Worm (Caenorhabditis elegans) whole organism, mixed stage, embryonic: ENCODE measurements around the gene Y11D7A.10.
A peak's percentile ranks its signal among the peaks of the same experiment; 100 is the strongest.

Source experiments
- M03D4.4 ChIP-seq: sonication (generic microtip); optimal IDR thresholded peaks from 2 replicates; lab custom pipeline; 2017; ENCODE audit warnings: mild to moderate bottlenecking, missing genetic modification characterization, missing compliant biosample characterization
- bed-3 ChIP-seq: fragments of 200-800 bp; sonication (Bioruptor generic); optimal IDR thresholded peaks from 3 replicates; lab custom pipeline; 2018; ENCODE audit warnings: mild to moderate bottlenecking, missing genetic modification characterization, moderate library complexity, missing compliant biosample characterization
- blmp-1 ChIP-seq: fragments of 150-350 bp; optimal IDR thresholded peaks from 2 replicates; lab custom pipeline; 2014; ENCODE audit warnings: missing biosample characterization, missing genetic modification characterization
- ceh-43 ChIP-seq: fragments of 200-800 bp; sonication (Bioruptor generic); optimal IDR thresholded peaks from 2 replicates; lab custom pipeline; 2018; ENCODE audit warnings: mild to moderate bottlenecking, missing genetic modification characterization, moderate library complexity, missing compliant biosample characterization
- ceh-83 ChIP-seq: fragments of 200-800 bp; sonication (Bioruptor generic); optimal IDR thresholded peaks from 2 replicates; lab custom pipeline; 2018; ENCODE audit warnings: mild to moderate bottlenecking, missing genetic modification characterization, missing compliant biosample characterization
- cnd-1 ChIP-seq: fragments of 200-800 bp; sonication (Bioruptor generic); optimal IDR thresholded peaks from 2 replicates; lab custom pipeline; 2018; ENCODE audit warnings: mild to moderate bottlenecking, missing genetic modification characterization, missing compliant biosample characterization
- drap-1 ChIP-seq: fragments of 200-800 bp; sonication (Bioruptor generic); optimal IDR thresholded peaks from 3 replicates; lab custom pipeline; 2018; ENCODE audit warnings: mild to moderate bottlenecking, missing genetic modification characterization, missing compliant biosample characterization
- elt-1 ChIP-seq: sonication (generic microtip); optimal IDR thresholded peaks from 2 replicates; lab custom pipeline; 2017; ENCODE audit warnings: missing genetic modification characterization, mild to moderate bottlenecking, missing compliant biosample characterization, antibody characterized with exemption, moderate library complexity, borderline replicate concordance; ENCODE audit not compliant: insufficient read depth
- elt-3 ChIP-seq: fragments of 150-350 bp; optimal IDR thresholded peaks from 2 replicates; lab custom pipeline; 2014; ENCODE audit warnings: missing biosample characterization, missing genetic modification characterization
- flh-1 ChIP-seq: fragments of 200-800 bp; sonication (Bioruptor generic); optimal IDR thresholded peaks from 2 replicates; lab custom pipeline; 2018; ENCODE audit warnings: mild to moderate bottlenecking, missing genetic modification characterization, moderate library complexity, missing compliant biosample characterization
- ham-2 ChIP-seq: fragments of 200-800 bp; sonication (Bioruptor generic); optimal IDR thresholded peaks from 2 replicates; lab custom pipeline; 2018; ENCODE audit warnings: mild to moderate bottlenecking, missing genetic modification characterization, missing compliant biosample characterization
- hlh-1 ChIP-seq: fragments of 150-350 bp; optimal IDR thresholded peaks from 2 replicates; lab custom pipeline; 2014; ENCODE audit warnings: missing biosample characterization, missing genetic modification reagents, missing genetic modification characterization
- lin-13 ChIP-seq: fragments of 150-350 bp; optimal IDR thresholded peaks from 2 replicates; lab custom pipeline; 2014; ENCODE audit warnings: missing biosample characterization, missing genetic modification characterization
- lin-32 ChIP-seq: fragments of 200-800 bp; sonication (Bioruptor generic); optimal IDR thresholded peaks from 2 replicates; lab custom pipeline; 2018; ENCODE audit warnings: mild to moderate bottlenecking, missing genetic modification characterization, missing compliant biosample characterization
- mab-5 ChIP-seq: fragments of 150-350 bp; optimal IDR thresholded peaks from 2 replicates; lab custom pipeline; 2014; ENCODE audit warnings: missing biosample characterization, missing genetic modification characterization
- mep-1 ChIP-seq: fragments of 150-350 bp; optimal IDR thresholded peaks from 2 replicates; lab custom pipeline; 2017; ENCODE audit warnings: missing biosample characterization, missing genetic modification reagents, missing genetic modification characterization, inconsistent platforms
- mls-2 ChIP-seq: sonication (generic microtip); optimal IDR thresholded peaks from 2 replicates; lab custom pipeline; 2016; ENCODE audit warnings: mild to moderate bottlenecking, missing genetic modification characterization, moderate library complexity, missing compliant biosample characterization
- nhr-12 ChIP-seq: fragments of 150-350 bp; optimal IDR thresholded peaks from 2 replicates; lab custom pipeline; 2014; ENCODE audit warnings: missing biosample characterization, missing genetic modification characterization
- nhr-2 ChIP-seq: fragments of 150-350 bp; optimal IDR thresholded peaks from 2 replicates; lab custom pipeline; 2014; ENCODE audit warnings: missing biosample characterization, missing genetic modification characterization
- nhr-237 ChIP-seq: fragments of 150-350 bp; optimal IDR thresholded peaks from 2 replicates; lab custom pipeline; 2014; ENCODE audit warnings: missing biosample characterization, missing genetic modification characterization
- nhr-28 ChIP-seq: fragments of 150-350 bp; optimal IDR thresholded peaks from 2 replicates; lab custom pipeline; 2014; ENCODE audit warnings: missing biosample characterization, missing genetic modification characterization
- pha-4 ChIP-seq: fragments of 150-350 bp; optimal IDR thresholded peaks from 2 replicates; lab custom pipeline; 2018; ENCODE audit warnings: missing biosample characterization, missing genetic modification reagents, missing genetic modification characterization
- sem-2 ChIP-seq: fragments of 200-800 bp; sonication (Bioruptor generic); optimal IDR thresholded peaks from 2 replicates; lab custom pipeline; 2018; ENCODE audit warnings: mild to moderate bottlenecking, missing genetic modification characterization, missing compliant biosample characterization
- snpc-4 ChIP-seq: fragments of 150-350 bp; optimal IDR thresholded peaks from 2 replicates; lab custom pipeline; 2014; ENCODE audit warnings: missing biosample characterization, missing genetic modification characterization
- sptf-1 ChIP-seq: sonication (generic microtip); optimal IDR thresholded peaks from 2 replicates; lab custom pipeline; 2017; ENCODE audit warnings: mild to moderate bottlenecking, missing genetic modification characterization, moderate library complexity, missing compliant biosample characterization
- unc-120 ChIP-seq: sonication (generic microtip); optimal IDR thresholded peaks from 2 replicates; lab custom pipeline; 2017; ENCODE audit warnings: missing genetic modification characterization, missing compliant biosample characterization; ENCODE audit not compliant: poor library complexity, severe bottlenecking
- unc-62 ChIP-seq: fragments of 150-350 bp; optimal IDR thresholded peaks from 2 replicates; lab custom pipeline; 2014; ENCODE audit warnings: missing biosample characterization, missing genetic modification reagents, missing genetic modification characterization
- zip-8 ChIP-seq: fragments of 150-350 bp; optimal IDR thresholded peaks from 2 replicates; lab custom pipeline; 2014; ENCODE audit warnings: missing biosample characterization, missing genetic modification characterization
- ztf-11 ChIP-seq: fragments of 150-350 bp; optimal IDR thresholded peaks from 2 replicates; lab custom pipeline; 2014; ENCODE audit warnings: missing biosample characterization, missing genetic modification characterization

The Y11D7A.10 gene

ce11 chrIV:9259687-9260086, at the start of gene Y11D7A.10:
Gene Y11D7A.10, minus strand, starts transcription at chrIV:9259768.
- no peak for TF ChIP-seq lin-32
- no peak for TF ChIP-seq drap-1 (GFP tag; lab: Kevin White, UChicago)
- no peak for TF ChIP-seq blmp-1 (tag; lab: Kevin White, UChicago)
- no peak for TF ChIP-seq M03D4.4 (tag; lab: Kevin White, UChicago)
- no peak for TF ChIP-seq nhr-2 (tag; lab: Kevin White, UChicago)
- no peak for TF ChIP-seq pha-4 (tag; lab: Kevin White, UChicago)
- TF ChIP-seq elt-3, result no peak
- TF ChIP-seq sem-2 (GFP tag; lab: Kevin White, UChicago), result no peak
- no peak for TF ChIP-seq flh-1 (GFP tag; lab: Kevin White, UChicago)
- TF ChIP-seq ham-2, result no peak
- TF ChIP-seq unc-62 (GFP tag; lab: Kevin White, UChicago), result no peak

ce11 chrIV:9308975-9309374, 49.4 kb upstream of the Y11D7A.10 start, which contains the start of gene F49C12.6:
Gene F49C12.6, minus strand, starts transcription at chrIV:9309075.
- TF ChIP-seq cnd-1 (tag; lab: Kevin White, UChicago) (no peak), nhr-2 (tag; lab: Kevin White, UChicago) (no peak), nhr-28 (tag; lab: Kevin White, UChicago) (no peak), nhr-237 (tag; lab: Kevin White, UChicago) (no peak), zip-8 (tag; lab: Kevin White, UChicago) (no peak), pha-4 (tag; lab: Kevin White, UChicago) (no peak), drap-1 (GFP tag; lab: Kevin White, UChicago) (no peak), sem-2 (GFP tag; lab: Kevin White, UChicago) (no peak), lin-13 (no peak), lin-32 (no peak), ceh-43 (GFP tag; lab: Kevin White, UChicago) (no peak), mep-1 (tag; lab: Kevin White, UChicago) (no peak), ztf-11 (tag; lab: Kevin White, UChicago) (no peak), sptf-1 (tag; lab: Kevin White, UChicago) (no peak), bed-3 (GFP tag; lab: Kevin White, UChicago) (no peak), mab-5 (tag; lab: Kevin White, UChicago) (no peak)

ce11 chrIV:9304617-9305016, 45.0 kb upstream of the Y11D7A.10 start, which contains the start of gene F49C12.5:
Gene F49C12.5, plus strand, starts transcription at chrIV:9304917.
- no peak for TF ChIP-seq unc-120
- TF ChIP-seq drap-1 (GFP tag; lab: Kevin White, UChicago), result no peak
- TF ChIP-seq nhr-2 (tag; lab: Kevin White, UChicago), result no peak
- no peak for TF ChIP-seq elt-3
- no peak for TF ChIP-seq M03D4.4 (tag; lab: Kevin White, UChicago)
- no peak for TF ChIP-seq nhr-237 (tag; lab: Kevin White, UChicago)
- TF ChIP-seq cnd-1 (tag; lab: Kevin White, UChicago), result no peak
- TF ChIP-seq zip-8 (tag; lab: Kevin White, UChicago), result no peak
- no peak for TF ChIP-seq mls-2 (tag; lab: Kevin White, UChicago)

ce11 chrIV:9303994-9304393, 44.4 kb upstream of the Y11D7A.10 start, which contains the start of gene F49C12.4:
Gene F49C12.4, minus strand, starts transcription at chrIV:9304094.
- peak; percentile 61 for TF ChIP-seq elt-1 (tag; lab: Kevin White, UChicago)
- TF ChIP-seq M03D4.4 (tag; lab: Kevin White, UChicago), result no peak
- no peak for TF ChIP-seq elt-3
- TF ChIP-seq, all 35 proteins: peak for 1

- TF ChIP-seq snpc-4 (no peak), ham-2 (no peak), hlh-1 (tag; lab: Kevin White, UChicago) (no peak), drap-1 (GFP tag; lab: Kevin White, UChicago) (no peak), ceh-43 (GFP tag; lab: Kevin White, UChicago) (no peak), unc-62 (GFP tag; lab: Kevin White, UChicago) (no peak), nhr-12 (tag; lab: Kevin White, UChicago) (no peak)
- TF ChIP-seq, all 35 proteins: peak for 0
Observed at ce11 chrIV:9300127-9300526, 40.6 kb upstream of the Y11D7A.10 start, which contains the start of gene F49C12.3. Gene F49C12.3, plus strand, starts transcription at chrIV:9300427.

ce11 chrIV:9299145-9299544, 39.6 kb upstream of the Y11D7A.10 start, which contains the start of gene F49C12.2:
Gene F49C12.2, minus strand, starts transcription at chrIV:9299245.
- no peak for TF ChIP-seq ceh-43 (GFP tag; lab: Kevin White, UChicago)
- TF ChIP-seq elt-3, result no peak
- no peak for TF ChIP-seq ceh-83 (GFP tag; lab: Kevin White, UChicago)
